Worm (Caenorhabditis elegans) whole organism, mixed stage, embryonic: ENCODE results near the gene gst-7.
"Not testable (repeated sequence)": the region's sequence is repeated elsewhere in the genome, so short reads cannot be mapped to it uniquely, and the experiment has no call there.

Source experiments
- M03D4.4 ChIP-seq: sonication (generic microtip); optimal IDR thresholded peaks from 2 replicates; lab custom pipeline; 2017; ENCODE audit warnings: mild to moderate bottlenecking, missing genetic modification characterization, missing compliant biosample characterization
- bed-3 ChIP-seq: fragments of 200-800 bp; sonication (Bioruptor generic); optimal IDR thresholded peaks from 3 replicates; lab custom pipeline; 2018; ENCODE audit warnings: mild to moderate bottlenecking, missing genetic modification characterization, moderate library complexity, missing compliant biosample characterization
- blmp-1 ChIP-seq: fragments of 150-350 bp; optimal IDR thresholded peaks from 2 replicates; lab custom pipeline; 2014; ENCODE audit warnings: missing biosample characterization, missing genetic modification characterization
- ceh-39 ChIP-seq: fragments of 150-350 bp; optimal IDR thresholded peaks from 2 replicates; lab custom pipeline; 2014; ENCODE audit warnings: missing biosample characterization, missing genetic modification characterization
- ceh-43 ChIP-seq: fragments of 200-800 bp; sonication (Bioruptor generic); optimal IDR thresholded peaks from 2 replicates; lab custom pipeline; 2018; ENCODE audit warnings: mild to moderate bottlenecking, missing genetic modification characterization, moderate library complexity, missing compliant biosample characterization
- ceh-83 ChIP-seq: fragments of 200-800 bp; sonication (Bioruptor generic); optimal IDR thresholded peaks from 2 replicates; lab custom pipeline; 2018; ENCODE audit warnings: mild to moderate bottlenecking, missing genetic modification characterization, missing compliant biosample characterization
- ces-1 ChIP-seq: fragments of 150-350 bp; optimal IDR thresholded peaks from 2 replicates; lab custom pipeline; 2014; ENCODE audit warnings: missing biosample characterization, missing genetic modification reagents, missing genetic modification characterization
- drap-1 ChIP-seq: fragments of 200-800 bp; sonication (Bioruptor generic); optimal IDR thresholded peaks from 3 replicates; lab custom pipeline; 2018; ENCODE audit warnings: mild to moderate bottlenecking, missing genetic modification characterization, missing compliant biosample characterization
- elt-1 ChIP-seq: sonication (generic microtip); optimal IDR thresholded peaks from 2 replicates; lab custom pipeline; 2017; ENCODE audit warnings: missing genetic modification characterization, mild to moderate bottlenecking, missing compliant biosample characterization, antibody characterized with exemption, moderate library complexity, borderline replicate concordance; ENCODE audit not compliant: insufficient read depth
- elt-3 ChIP-seq: fragments of 150-350 bp; optimal IDR thresholded peaks from 2 replicates; lab custom pipeline; 2014; ENCODE audit warnings: missing biosample characterization, missing genetic modification characterization
- flh-1 ChIP-seq: fragments of 200-800 bp; sonication (Bioruptor generic); optimal IDR thresholded peaks from 2 replicates; lab custom pipeline; 2018; ENCODE audit warnings: mild to moderate bottlenecking, missing genetic modification characterization, moderate library complexity, missing compliant biosample characterization
- ham-2 ChIP-seq: fragments of 200-800 bp; sonication (Bioruptor generic); optimal IDR thresholded peaks from 2 replicates; lab custom pipeline; 2018; ENCODE audit warnings: mild to moderate bottlenecking, missing genetic modification characterization, missing compliant biosample characterization
- lin-13 ChIP-seq: fragments of 150-350 bp; optimal IDR thresholded peaks from 2 replicates; lab custom pipeline; 2014; ENCODE audit warnings: missing biosample characterization, missing genetic modification characterization
- lin-32 ChIP-seq: fragments of 200-800 bp; sonication (Bioruptor generic); optimal IDR thresholded peaks from 2 replicates; lab custom pipeline; 2018; ENCODE audit warnings: mild to moderate bottlenecking, missing genetic modification characterization, missing compliant biosample characterization
- lsy-2 ChIP-seq: fragments of 150-350 bp; optimal IDR thresholded peaks from 2 replicates; lab custom pipeline; 2014; ENCODE audit warnings: missing biosample characterization, missing genetic modification characterization
- mab-5 ChIP-seq: fragments of 150-350 bp; optimal IDR thresholded peaks from 2 replicates; lab custom pipeline; 2014; ENCODE audit warnings: missing biosample characterization, missing genetic modification characterization
- mep-1 ChIP-seq: fragments of 150-350 bp; optimal IDR thresholded peaks from 2 replicates; lab custom pipeline; 2017; ENCODE audit warnings: missing biosample characterization, missing genetic modification reagents, missing genetic modification characterization, inconsistent platforms
- mls-2 ChIP-seq: sonication (generic microtip); optimal IDR thresholded peaks from 2 replicates; lab custom pipeline; 2016; ENCODE audit warnings: mild to moderate bottlenecking, missing genetic modification characterization, moderate library complexity, missing compliant biosample characterization
- nhr-12 ChIP-seq: fragments of 150-350 bp; optimal IDR thresholded peaks from 2 replicates; lab custom pipeline; 2014; ENCODE audit warnings: missing biosample characterization, missing genetic modification characterization
- nhr-2 ChIP-seq: fragments of 150-350 bp; optimal IDR thresholded peaks from 2 replicates; lab custom pipeline; 2014; ENCODE audit warnings: missing biosample characterization, missing genetic modification characterization
- nhr-237 ChIP-seq: fragments of 150-350 bp; optimal IDR thresholded peaks from 2 replicates; lab custom pipeline; 2014; ENCODE audit warnings: missing biosample characterization, missing genetic modification characterization
- nhr-28 ChIP-seq: fragments of 150-350 bp; optimal IDR thresholded peaks from 2 replicates; lab custom pipeline; 2014; ENCODE audit warnings: missing biosample characterization, missing genetic modification characterization
- nhr-76 ChIP-seq: sonication (generic microtip); optimal IDR thresholded peaks from 2 replicates; lab custom pipeline; 2017; ENCODE audit warnings: missing biosample characterization, missing genetic modification characterization
- pha-4 ChIP-seq: fragments of 150-350 bp; optimal IDR thresholded peaks from 2 replicates; lab custom pipeline; 2018; ENCODE audit warnings: missing biosample characterization, missing genetic modification reagents, missing genetic modification characterization
- sem-2 ChIP-seq: fragments of 200-800 bp; sonication (Bioruptor generic); optimal IDR thresholded peaks from 2 replicates; lab custom pipeline; 2018; ENCODE audit warnings: mild to moderate bottlenecking, missing genetic modification characterization, missing compliant biosample characterization
- snpc-4 ChIP-seq: fragments of 150-350 bp; optimal IDR thresholded peaks from 2 replicates; lab custom pipeline; 2014; ENCODE audit warnings: missing biosample characterization, missing genetic modification characterization
- sptf-1 ChIP-seq: sonication (generic microtip); optimal IDR thresholded peaks from 2 replicates; lab custom pipeline; 2017; ENCODE audit warnings: mild to moderate bottlenecking, missing genetic modification characterization, moderate library complexity, missing compliant biosample characterization
- tbx-8 ChIP-seq: fragments of 200-800 bp; sonication (Bioruptor generic); optimal IDR thresholded peaks from 2 replicates; lab custom pipeline; 2018; ENCODE audit warnings: mild to moderate bottlenecking, missing genetic modification characterization, moderate library complexity, missing compliant biosample characterization
- unc-120 ChIP-seq: sonication (generic microtip); optimal IDR thresholded peaks from 2 replicates; lab custom pipeline; 2017; ENCODE audit warnings: missing genetic modification characterization, missing compliant biosample characterization; ENCODE audit not compliant: poor library complexity, severe bottlenecking
- unc-39 ChIP-seq: fragments of 150-350 bp; optimal IDR thresholded peaks from 2 replicates; lab custom pipeline; 2014; ENCODE audit warnings: missing biosample characterization, missing genetic modification characterization
- unc-62 ChIP-seq: fragments of 150-350 bp; optimal IDR thresholded peaks from 2 replicates; lab custom pipeline; 2014; ENCODE audit warnings: missing biosample characterization, missing genetic modification reagents, missing genetic modification characterization
- zip-8 ChIP-seq: fragments of 150-350 bp; optimal IDR thresholded peaks from 2 replicates; lab custom pipeline; 2014; ENCODE audit warnings: missing biosample characterization, missing genetic modification characterization
- ztf-11 ChIP-seq: fragments of 150-350 bp; optimal IDR thresholded peaks from 2 replicates; lab custom pipeline; 2014; ENCODE audit warnings: missing biosample characterization, missing genetic modification characterization

The gst-7 gene

DNA sequence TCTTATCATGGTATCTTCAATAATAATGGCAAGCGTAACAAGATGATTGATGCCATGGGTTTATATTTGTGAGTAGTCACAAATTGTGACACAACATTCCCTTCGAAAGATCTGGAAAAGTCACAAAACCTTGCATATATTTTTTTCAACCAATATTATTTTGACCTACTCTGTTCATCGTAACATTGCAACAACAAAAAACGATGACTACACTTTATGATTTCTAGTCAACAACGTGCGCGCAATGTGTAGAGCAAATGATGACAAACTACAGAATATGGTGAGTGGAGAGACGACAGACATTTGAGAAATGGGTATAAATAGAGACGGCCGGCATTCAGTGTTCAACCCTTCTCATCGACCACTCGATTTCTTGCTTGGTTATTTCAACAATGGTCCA is at the start of gene gst-7:
Gene gst-7 (plus strand): TSS at position 336 of the 400 bp plus-strand sequence.
- TF ChIP-seq ham-2 (GFP tag; lab: Kevin White, UChicago), result no peak
- no peak for TF ChIP-seq nhr-237 (tag; lab: Kevin White, UChicago)
- no peak for TF ChIP-seq ceh-43 (GFP tag; lab: Kevin White, UChicago)
- TF ChIP-seq mep-1 (tag; lab: Kevin White, UChicago), result no peak
- TF ChIP-seq bed-3 (GFP tag; lab: Kevin White, UChicago), result no peak
- TF ChIP-seq mab-5, result no peak
- peak; percentile 31 for TF ChIP-seq pha-4 (tag; lab: Kevin White, UChicago)
- TF ChIP-seq, all 35 proteins: peak for 1

ce11 chrII:4834761-4835160 is 47.1 kb upstream of the gst-7 start, which contains the start of the genes C33F10.11 and C33F10.1:
C33F10.11 (minus strand) TSS chrII:4834861.
C33F10.1 (plus strand) TSS chrII:4835023.
- TF ChIP-seq mls-2 (tag; lab: Kevin White, UChicago), result no peak
- TF ChIP-seq ztf-11 (tag; lab: Kevin White, UChicago), result no peak
- no peak for TF ChIP-seq unc-120 (tag; lab: Kevin White, UChicago)
- TF ChIP-seq ceh-39 (tag; lab: Kevin White, UChicago), result no peak
- TF ChIP-seq ceh-83 (GFP tag; lab: Kevin White, UChicago), result no peak
- TF ChIP-seq mab-5, result no peak
- no peak for TF ChIP-seq elt-1 (tag; lab: Kevin White, UChicago)
- no peak for TF ChIP-seq ceh-43 (GFP tag; lab: Kevin White, UChicago)
- no peak for TF ChIP-seq sem-2 (GFP tag; lab: Kevin White, UChicago)
- TF ChIP-seq nhr-12 (tag; lab: Kevin White, UChicago), result no peak
- TF ChIP-seq drap-1, result no peak
- TF ChIP-seq snpc-4, result no peak
- TF ChIP-seq, all 35 proteins: peak for 0

DNA sequence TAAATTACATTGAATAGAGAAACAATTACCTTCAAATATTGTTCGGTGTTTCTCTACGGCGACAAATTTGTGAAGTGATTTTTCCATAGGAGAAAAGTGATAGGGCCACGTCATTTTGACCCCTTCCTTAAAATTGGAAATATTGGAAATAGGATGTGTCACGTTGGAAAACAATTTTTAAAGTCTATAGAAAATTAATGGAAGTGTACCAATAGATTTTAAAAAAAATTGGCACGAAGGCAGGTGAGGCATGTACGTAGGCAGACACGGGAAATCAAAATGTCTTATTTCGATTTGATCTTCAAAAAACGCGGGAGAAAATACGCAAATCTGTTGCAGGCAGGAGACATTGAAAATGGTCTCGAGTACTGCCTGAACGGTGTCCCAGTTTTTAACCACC is 44.2 kb upstream of the gst-7 start, which contains the start of gene C33F10.12:
Gene C33F10.12 (minus strand): TSS at position 101 of the 400 bp plus-strand sequence.
- TF ChIP-seq nhr-237 (tag; lab: Kevin White, UChicago) (no peak), unc-39 (tag; lab: Kevin White, UChicago) (no peak), flh-1 (GFP tag; lab: Kevin White, UChicago) (no peak), ceh-39 (tag; lab: Kevin White, UChicago) (no peak), mab-5 (no peak), drap-1 (no peak), mep-1 (tag; lab: Kevin White, UChicago) (no peak), lsy-2 (tag; lab: Kevin White, UChicago) (no peak), elt-1 (tag; lab: Kevin White, UChicago) (no peak), zip-8 (tag; lab: Kevin White, UChicago) (no peak), blmp-1 (tag; lab: Kevin White, UChicago) (no peak), unc-62 (no peak), lin-13 (tag; lab: Kevin White, UChicago) (no peak), snpc-4 (no peak), ceh-43 (GFP tag; lab: Kevin White, UChicago) (no peak), unc-120 (tag; lab: Kevin White, UChicago) (no peak), nhr-2 (no peak), tbx-8 (no peak), nhr-12 (tag; lab: Kevin White, UChicago) (no peak), mls-2 (tag; lab: Kevin White, UChicago) (no peak)
- TF ChIP-seq, all 35 proteins: peak for 0

DNA sequence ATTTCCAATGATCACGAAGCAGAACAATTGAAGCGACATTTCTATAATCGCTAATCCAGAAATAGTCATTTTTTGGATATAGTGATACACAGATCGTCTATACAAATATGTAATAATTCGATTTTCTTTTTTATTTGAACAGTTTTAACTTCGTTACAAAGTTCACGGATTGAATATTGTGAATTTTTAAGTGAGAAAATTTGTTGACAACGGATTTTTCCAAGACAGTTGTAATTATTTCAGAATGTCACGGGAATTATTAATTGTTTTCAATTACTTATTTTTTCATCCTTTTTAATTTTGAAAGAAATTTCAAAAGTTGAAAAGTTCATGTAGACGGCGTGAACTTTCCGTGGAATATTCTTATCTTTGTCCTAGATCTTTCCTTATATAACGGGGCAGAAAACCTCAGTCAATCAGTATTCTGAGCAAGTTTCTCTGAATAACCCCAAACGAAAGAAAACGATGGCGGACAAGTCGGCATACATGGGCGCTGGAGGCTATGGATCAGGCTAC is 39.7 kb upstream of the gst-7 start, which contains the start of the genes T23B7.2 and nspd-4:
Gene T23B7.2 (minus strand): TSS at position 101 of the 516 bp plus-strand sequence.
Gene nspd-4 (plus strand): TSS at position 466 of the 516 bp plus-strand sequence.
- TF ChIP-seq snpc-4; ceh-83 (GFP tag; lab: Kevin White, UChicago); ztf-11 (tag; lab: Kevin White, UChicago): not testable (repeated sequence)

ce11 chrII:4849885-4850284 is 32.0 kb upstream of the gst-7 start, which contains the start of gene T23B7.3:
T23B7.3 (plus strand) TSS chrII:4850185.
- TF ChIP-seq ces-1 (GFP tag; lab: Kevin White, UChicago), result peak; percentile 5
- no peak for TF ChIP-seq unc-62
- TF ChIP-seq, all 35 proteins: peak for 1

ce11 chrII:4851594-4852106 is 30.2 kb upstream of the gst-7 start, which contains the start of gene dnj-9:
dnj-9 (plus strand) TSS chrII:4852056.
- TF ChIP-seq mep-1 (tag; lab: Kevin White, UChicago), result peak; percentile 91
- no peak for TF ChIP-seq nhr-76 (tag; lab: Kevin White, UChicago)
- TF ChIP-seq M03D4.4 (tag; lab: Kevin White, UChicago), result peak; percentile 79
- TF ChIP-seq zip-8 (tag; lab: Kevin White, UChicago), result no peak
- peak; percentile 87 for TF ChIP-seq sptf-1 (tag; lab: Kevin White, UChicago)
- peak; percentile 58 for TF ChIP-seq mls-2 (tag; lab: Kevin White, UChicago)
- peak; percentile 60 for TF ChIP-seq ceh-39 (tag; lab: Kevin White, UChicago)
- peak; percentile 15 for TF ChIP-seq blmp-1 (tag; lab: Kevin White, UChicago)
- no peak for TF ChIP-seq lin-32
- TF ChIP-seq tbx-8, result no peak
- TF ChIP-seq nhr-28, result no peak
- TF ChIP-seq drap-1, result peak; percentile 13
- TF ChIP-seq ceh-43 (GFP tag; lab: Kevin White, UChicago), result peak; percentile 59
- TF ChIP-seq pha-4 (tag; lab: Kevin White, UChicago), result peak; percentile 70
- no peak for TF ChIP-seq sem-2 (GFP tag; lab: Kevin White, UChicago)
- TF ChIP-seq unc-120 (tag; lab: Kevin White, UChicago), result no peak
- TF ChIP-seq elt-1 (tag; lab: Kevin White, UChicago), result no peak
- no peak for TF ChIP-seq ham-2 (GFP tag; lab: Kevin White, UChicago)
- TF ChIP-seq ceh-83 (GFP tag; lab: Kevin White, UChicago), result peak; percentile 59
- TF ChIP-seq mab-5, result peak; percentile 58
- TF ChIP-seq lsy-2 (tag; lab: Kevin White, UChicago), result peak; percentile 82
- TF ChIP-seq unc-39 (tag; lab: Kevin White, UChicago), result no peak
- TF ChIP-seq elt-3 (tag; lab: Kevin White, UChicago), result peak; percentile 17
